Worm (Caenorhabditis elegans) whole organism, L3 larva: ENCODE results near the gene cla-1.

Experiments
- R02D3.7 ChIP-seq: fragments of 150-350 bp; optimal IDR thresholded peaks from 2 replicates; lab custom pipeline; 2014; ENCODE audit warnings: missing biosample characterization, missing genetic modification characterization
- ZK546.5 ChIP-seq: sonication (generic microtip); optimal IDR thresholded peaks from 2 replicates; lab custom pipeline; 2017; ENCODE audit warnings: missing biosample characterization, missing genetic modification characterization
- aly-2 ChIP-seq: fragments of 150-350 bp; optimal IDR thresholded peaks from 2 replicates; lab custom pipeline; 2014; ENCODE audit warnings: missing biosample characterization, missing genetic modification characterization
- ama-1 ChIP-seq: fragments of 150-350 bp; optimal IDR thresholded peaks from 2 replicates; lab custom pipeline; 2018
- ceh-16 ChIP-seq: sonication (generic microtip); optimal IDR thresholded peaks from 2 replicates; lab custom pipeline; 2017; ENCODE audit warnings: missing biosample characterization, missing genetic modification characterization
- ceh-28 ChIP-seq: fragments of 150-350 bp; optimal IDR thresholded peaks from 2 replicates; lab custom pipeline; 2014; ENCODE audit warnings: missing biosample characterization, missing genetic modification reagents, missing genetic modification characterization
- ceh-82 ChIP-seq: fragments of 150-350 bp; optimal IDR thresholded peaks from 2 replicates; lab custom pipeline; 2014; ENCODE audit warnings: missing biosample characterization, missing genetic modification characterization
- ceh-9 ChIP-seq: sonication (generic microtip); optimal IDR thresholded peaks from 2 replicates; lab custom pipeline; 2018; ENCODE audit warnings: missing biosample characterization, missing genetic modification characterization
- daf-12 ChIP-seq: fragments of 150-350 bp; optimal IDR thresholded peaks from 2 replicates; lab custom pipeline; 2014; ENCODE audit warnings: missing biosample characterization, missing genetic modification reagents, missing genetic modification characterization
- egl-27 ChIP-seq: sonication (generic microtip); optimal IDR thresholded peaks from 4 replicates; lab custom pipeline; 2017; ENCODE audit warnings: missing biosample characterization, missing genetic modification reagents, missing genetic modification characterization
- egl-5 ChIP-seq: fragments of 150-350 bp; optimal IDR thresholded peaks from 2 replicates; lab custom pipeline; 2017; ENCODE audit warnings: missing biosample characterization, missing genetic modification reagents, missing genetic modification characterization, inconsistent platforms
- elt-1 ChIP-seq: fragments of 150-350 bp; optimal IDR thresholded peaks from 2 replicates; lab custom pipeline; 2014; ENCODE audit warnings: missing biosample characterization, missing genetic modification characterization
- elt-2 ChIP-seq: sonication (generic microtip); optimal IDR thresholded peaks from 2 replicates; lab custom pipeline; 2016; ENCODE audit warnings: missing genetic modification reagents, mild to moderate bottlenecking, missing genetic modification characterization, missing compliant biosample characterization
- elt-3 ChIP-seq, 3 experiments: fragments of 150-350 bp in 1 of 3; sonication (generic microtip) in 2 of 3; optimal IDR thresholded peaks; 2 replicates in 2 of 3; 4 replicates in 1 of 3; lab custom pipeline; 2014 to 2017; ENCODE audit warnings: missing biosample characterization in 3 of 3, missing genetic modification characterization in 3 of 3
- eor-1 ChIP-seq, 2 experiments: fragments of 150-350 bp; optimal IDR thresholded peaks; 2 replicates each; lab custom pipeline; 2014 to 2018; ENCODE audit warnings: missing biosample characterization in 2 of 2, missing genetic modification characterization in 2 of 2
- fkh-10 ChIP-seq: sonication (generic microtip); optimal IDR thresholded peaks from 2 replicates; lab custom pipeline; 2017; ENCODE audit warnings: missing biosample characterization, missing genetic modification reagents, missing genetic modification characterization
- fkh-2 ChIP-seq: fragments of 150-350 bp; optimal IDR thresholded peaks from 2 replicates; lab custom pipeline; 2014; ENCODE audit warnings: missing biosample characterization, missing genetic modification reagents, missing genetic modification characterization
- fos-1 ChIP-seq: fragments of 150-350 bp; optimal IDR thresholded peaks from 2 replicates; lab custom pipeline; 2014; ENCODE audit warnings: missing biosample characterization, missing genetic modification characterization
- hmg-11 ChIP-seq: sonication (generic microtip); optimal IDR thresholded peaks from 2 replicates; lab custom pipeline; 2016; ENCODE audit warnings: missing genetic modification characterization, missing compliant biosample characterization
- jun-1 ChIP-seq: fragments of 150-350 bp; optimal IDR thresholded peaks from 2 replicates; lab custom pipeline; 2014; ENCODE audit warnings: missing biosample characterization, missing genetic modification reagents, missing genetic modification characterization
- lin-15B ChIP-seq: fragments of 150-350 bp; optimal IDR thresholded peaks from 2 replicates; lab custom pipeline; 2014; ENCODE audit warnings: missing biosample characterization, missing genetic modification characterization
- lin-39 ChIP-seq: fragments of 150-350 bp; optimal IDR thresholded peaks from 2 replicates; lab custom pipeline; 2018; ENCODE audit warnings: missing biosample characterization, missing genetic modification reagents, missing genetic modification characterization
- lsy-12 ChIP-seq: sonication (generic microtip); optimal IDR thresholded peaks from 2 replicates; lab custom pipeline; 2016; ENCODE audit warnings: mild to moderate bottlenecking, missing genetic modification characterization, missing compliant biosample characterization
- mdl-1 ChIP-seq: fragments of 150-350 bp; optimal IDR thresholded peaks from 2 replicates; lab custom pipeline; 2014; ENCODE audit warnings: missing biosample characterization, missing genetic modification characterization
- mml-1 ChIP-seq: fragments of 150-350 bp; sonication (generic microtip); optimal IDR thresholded peaks from 3 replicates; lab custom pipeline; 2014; ENCODE audit warnings: missing biosample characterization, missing genetic modification characterization
- nfya-1 ChIP-seq: sonication (generic microtip); optimal IDR thresholded peaks from 2 replicates; lab custom pipeline; 2017; ENCODE audit warnings: missing genetic modification characterization, mild to moderate bottlenecking, missing compliant biosample characterization, antibody characterized with exemption, moderate library complexity; ENCODE audit not compliant: insufficient read depth
- nhr-11 ChIP-seq: fragments of 150-350 bp; optimal IDR thresholded peaks from 2 replicates; lab custom pipeline; 2014; ENCODE audit warnings: missing biosample characterization, missing genetic modification characterization
- nhr-12 ChIP-seq: fragments of 150-350 bp; optimal IDR thresholded peaks from 2 replicates; lab custom pipeline; 2014; ENCODE audit warnings: missing biosample characterization, missing genetic modification characterization
- nhr-23 ChIP-seq: fragments of 150-350 bp; optimal IDR thresholded peaks from 2 replicates; lab custom pipeline; 2014; ENCODE audit warnings: missing biosample characterization, missing genetic modification reagents, missing genetic modification characterization
- nhr-237 ChIP-seq: fragments of 150-350 bp; optimal IDR thresholded peaks from 2 replicates; lab custom pipeline; 2014; ENCODE audit warnings: missing biosample characterization, missing genetic modification characterization
- nhr-25 ChIP-seq: sonication (generic microtip); optimal IDR thresholded peaks from 2 replicates; lab custom pipeline; 2017; ENCODE audit warnings: missing biosample characterization, missing genetic modification characterization
- nhr-28 ChIP-seq: fragments of 150-350 bp; optimal IDR thresholded peaks from 2 replicates; lab custom pipeline; 2014; ENCODE audit warnings: missing biosample characterization, missing genetic modification characterization
- nhr-43 ChIP-seq: sonication (generic microtip); optimal IDR thresholded peaks from 2 replicates; lab custom pipeline; 2016; ENCODE audit warnings: mild to moderate bottlenecking, missing genetic modification characterization, missing compliant biosample characterization; ENCODE audit not compliant: poor library complexity, severe bottlenecking
- nhr-67 ChIP-seq: fragments of 150-350 bp; optimal IDR thresholded peaks from 2 replicates; lab custom pipeline; 2014; ENCODE audit warnings: missing biosample characterization, missing genetic modification characterization
- nhr-76 ChIP-seq: fragments of 150-350 bp; sonication (generic microtip); optimal IDR thresholded peaks from 5 replicates; lab custom pipeline; 2014; ENCODE audit warnings: missing biosample characterization, missing genetic modification characterization
- nhr-77 ChIP-seq: fragments of 150-350 bp; optimal IDR thresholded peaks from 2 replicates; lab custom pipeline; 2014; ENCODE audit warnings: missing biosample characterization, missing genetic modification characterization
- pha-4 ChIP-seq: fragments of 150-350 bp; optimal IDR thresholded peaks from 2 replicates; lab custom pipeline; 2014; ENCODE audit warnings: missing biosample characterization, missing genetic modification reagents, missing genetic modification characterization
- pqm-1 ChIP-seq: fragments of 150-350 bp; optimal IDR thresholded peaks from 2 replicates; lab custom pipeline; 2017; ENCODE audit warnings: missing biosample characterization, missing genetic modification characterization, inconsistent platforms
- sea-2 ChIP-seq: fragments of 150-350 bp; sonication (generic microtip); optimal IDR thresholded peaks from 4 replicates; lab custom pipeline; 2014; ENCODE audit warnings: missing biosample characterization, missing genetic modification reagents, missing genetic modification characterization
- skn-1 ChIP-seq: fragments of 150-350 bp; optimal IDR thresholded peaks from 2 replicates; lab custom pipeline; 2014; ENCODE audit warnings: missing biosample characterization, missing genetic modification characterization
- snpc-4 ChIP-seq: fragments of 150-350 bp; optimal IDR thresholded peaks from 2 replicates; lab custom pipeline; 2014; ENCODE audit warnings: missing biosample characterization, missing genetic modification characterization
- tbx-2 ChIP-seq: sonication (generic microtip); optimal IDR thresholded peaks from 2 replicates; lab custom pipeline; 2016; ENCODE audit warnings: mild to moderate bottlenecking, missing genetic modification characterization, missing compliant biosample characterization
- unc-39 ChIP-seq: sonication (generic microtip); optimal IDR thresholded peaks from 4 replicates; lab custom pipeline; 2017; ENCODE audit warnings: missing biosample characterization, missing genetic modification characterization
- unc-62 ChIP-seq: fragments of 150-350 bp; sonication (generic microtip); optimal IDR thresholded peaks from 4 replicates; lab custom pipeline; 2014; ENCODE audit warnings: missing biosample characterization, missing genetic modification reagents, missing genetic modification characterization
- zag-1 ChIP-seq: fragments of 150-350 bp; optimal IDR thresholded peaks from 2 replicates; lab custom pipeline; 2014; ENCODE audit warnings: missing biosample characterization, missing genetic modification characterization
- ztf-11 ChIP-seq: fragments of 150-350 bp; optimal IDR thresholded peaks from 2 replicates; lab custom pipeline; 2014; ENCODE audit warnings: missing biosample characterization, missing genetic modification characterization
- ztf-4 ChIP-seq: fragments of 150-350 bp; optimal IDR thresholded peaks from 2 replicates; lab custom pipeline; 2014; ENCODE audit warnings: missing biosample characterization, missing genetic modification characterization

Gene cla-1

DNA sequence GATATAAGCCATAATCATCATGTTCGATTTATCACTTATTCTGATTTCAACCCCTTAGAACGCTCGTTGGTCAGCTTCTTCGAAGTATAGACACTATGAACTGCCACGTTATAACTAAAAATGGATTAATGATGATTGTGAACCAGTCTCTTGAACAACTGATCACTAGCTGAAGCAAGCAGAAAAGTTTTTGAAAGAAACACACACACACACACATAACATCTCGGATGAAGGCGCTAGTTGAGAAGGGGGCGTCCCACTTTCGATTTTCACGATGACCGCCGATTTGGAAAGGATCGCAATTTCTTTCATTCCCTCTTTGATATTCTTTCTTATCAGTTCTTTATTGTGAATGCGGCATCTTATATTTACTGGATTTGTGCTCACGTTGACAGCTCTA, 20.1 kb upstream of the cla-1 start, which contains the start of gene clec-180:
Gene clec-180, plus strand, starts transcription at position 301 of the 400 bp plus-strand sequence.
- TF ChIP-seq elt-2 (no peak), pha-4 (no peak)

- peak; percentile 81 for TF ChIP-seq nhr-43 (tag; lab: Kevin White, UChicago)
- TF ChIP-seq lin-15B (tag; lab: Kevin White, UChicago): peak; percentile 50
- peak; percentile 24 for TF ChIP-seq elt-1
- TF ChIP-seq mdl-1 (tag; lab: Kevin White, UChicago): no peak
- TF ChIP-seq nhr-11 (tag; lab: Kevin White, UChicago): no peak
- peak; percentile 26 for TF ChIP-seq nhr-77 (tag; lab: Kevin White, UChicago)
- peak; percentile 97 for TF ChIP-seq hmg-11 (tag; lab: Kevin White, UChicago)
- TF ChIP-seq unc-62: no peak
- TF ChIP-seq ama-1: peak; percentile 58
- no peak for TF ChIP-seq snpc-4
- no peak for TF ChIP-seq nhr-67 (tag; lab: Kevin White, UChicago)
- TF ChIP-seq nhr-23 (tag; lab: Kevin White, UChicago): peak; percentile 78
- TF ChIP-seq ztf-4 (tag; lab: Kevin White, UChicago): peak; percentile 22
- no peak for TF ChIP-seq zag-1 (tag; lab: Kevin White, UChicago)
- TF ChIP-seq ceh-16 (tag; lab: Kevin White, UChicago): peak; percentile 44
- peak; percentile 87 for TF ChIP-seq lsy-12 (tag; lab: Kevin White, UChicago)
- peak in 1 of 3 experiments; percentile 72 for TF ChIP-seq elt-3 (tag; optimal IDR thresholded peaks at IDR 0.05; lab: Kevin White, UChicago)
- no peak for TF ChIP-seq ZK546.5 (tag; lab: Kevin White, UChicago)
- no peak for TF ChIP-seq mml-1 (tag; lab: Kevin White, UChicago)
- peak; percentile 85 for TF ChIP-seq lin-39
- TF ChIP-seq eor-1 (tag; optimal IDR thresholded peaks at IDR 0.05; lab: Kevin White, UChicago): no peak
- peak; percentile 46 for TF ChIP-seq ztf-11 (tag; lab: Kevin White, UChicago)
- peak; percentile 91 for TF ChIP-seq egl-5 (tag; lab: Kevin White, UChicago)
- TF ChIP-seq R02D3.7: no peak
- no peak for TF ChIP-seq jun-1 (tag; lab: Kevin White, UChicago)
- peak; percentile 55 for TF ChIP-seq elt-2
- peak; percentile 65 for TF ChIP-seq nfya-1 (tag; lab: Kevin White, UChicago)
- no peak for TF ChIP-seq nhr-237 (tag; lab: Kevin White, UChicago)
- peak; percentile 41 for TF ChIP-seq aly-2 (tag; lab: Kevin White, UChicago)
- TF ChIP-seq fkh-10 (GFP tag; lab: Kevin White, UChicago): no peak
- TF ChIP-seq egl-27 (tag; lab: Kevin White, UChicago): peak; percentile 81
- peak; percentile 69 for TF ChIP-seq ceh-82
- TF ChIP-seq nhr-76: peak; percentile 12
- TF ChIP-seq nhr-12 (tag; lab: Kevin White, UChicago): no peak
- no peak for TF ChIP-seq pqm-1 (tag; lab: Kevin White, UChicago)
- TF ChIP-seq ceh-9 (tag; lab: Kevin White, UChicago): no peak
- no peak for TF ChIP-seq sea-2
- peak; percentile 40 for TF ChIP-seq nhr-25 (tag; lab: Kevin White, UChicago)
- TF ChIP-seq daf-12 (tag; lab: Kevin White, UChicago): no peak
- TF ChIP-seq fos-1: no peak
- TF ChIP-seq pha-4: no peak
- no peak for TF ChIP-seq unc-39 (tag; lab: Kevin White, UChicago)
- TF ChIP-seq skn-1: peak; percentile 53
- no peak for TF ChIP-seq ceh-28
- TF ChIP-seq fkh-2 (tag; lab: Kevin White, UChicago): no peak
- no peak for TF ChIP-seq nhr-28 (tag; lab: Kevin White, UChicago)
- peak; percentile 73 for TF ChIP-seq tbx-2 (tag; lab: Kevin White, UChicago)
Measured at ce11 chrIV:7573944-7574343, 14.8 kb upstream of the cla-1 start.
